Worm (Caenorhabditis elegans) whole organism, L2 larva: Measurements from ENCODE around the gene K09F6.11.

Experiments
- C34F6.9 ChIP-seq: fragments of 150-350 bp; optimal IDR thresholded peaks from 2 replicates; lab custom pipeline; 2014; ENCODE audit warnings: missing biosample characterization, missing genetic modification characterization
- F13H6.1 ChIP-seq: sonication (generic microtip); optimal IDR thresholded peaks from 2 replicates; lab custom pipeline; 2016; ENCODE audit warnings: missing genetic modification characterization, missing compliant biosample characterization
- R02D3.7 ChIP-seq: fragments of 150-350 bp; optimal IDR thresholded peaks from 2 replicates; lab custom pipeline; 2014; ENCODE audit warnings: missing biosample characterization, missing genetic modification characterization
- Y55F3AM.14 ChIP-seq: fragments of 200-800 bp; sonication (Bioruptor generic); optimal IDR thresholded peaks from 2 replicates; lab custom pipeline; 2018; ENCODE audit warnings: mild to moderate bottlenecking, missing genetic modification characterization, missing compliant biosample characterization
- ZK546.5 ChIP-seq: sonication (generic microtip); optimal IDR thresholded peaks from 2 replicates; lab custom pipeline; 2017; ENCODE audit warnings: missing biosample characterization, missing genetic modification characterization
- alr-1 ChIP-seq: fragments of 150-350 bp; optimal IDR thresholded peaks from 2 replicates; lab custom pipeline; 2014; ENCODE audit warnings: missing biosample characterization, missing genetic modification characterization
- aly-2 ChIP-seq: fragments of 150-350 bp; optimal IDR thresholded peaks from 2 replicates; lab custom pipeline; 2014; ENCODE audit warnings: missing biosample characterization, missing genetic modification characterization
- ama-1 ChIP-seq: fragments of 150-350 bp; optimal IDR thresholded peaks from 2 replicates; lab custom pipeline; 2018; ENCODE audit warnings: inconsistent platforms
- ceh-16 ChIP-seq: fragments of 150-350 bp; optimal IDR thresholded peaks from 2 replicates; lab custom pipeline; 2014; ENCODE audit warnings: missing biosample characterization, missing genetic modification characterization
- ceh-82 ChIP-seq: fragments of 150-350 bp; optimal IDR thresholded peaks from 2 replicates; lab custom pipeline; 2014; ENCODE audit warnings: missing biosample characterization, missing genetic modification characterization
- dmd-4 ChIP-seq: sonication (generic microtip); optimal IDR thresholded peaks from 2 replicates; lab custom pipeline; 2017; ENCODE audit warnings: missing biosample characterization, missing genetic modification characterization
- egl-27 ChIP-seq: sonication (generic microtip); optimal IDR thresholded peaks from 3 replicates; lab custom pipeline; 2017; ENCODE audit warnings: missing biosample characterization, missing genetic modification reagents, missing genetic modification characterization
- elt-1 ChIP-seq: fragments of 150-350 bp; optimal IDR thresholded peaks from 2 replicates; lab custom pipeline; 2014; ENCODE audit warnings: missing biosample characterization, missing genetic modification characterization
- elt-3 ChIP-seq: sonication (generic microtip); optimal IDR thresholded peaks from 2 replicates; lab custom pipeline; 2017; ENCODE audit warnings: missing biosample characterization, missing genetic modification characterization
- fos-1 ChIP-seq: fragments of 150-350 bp; optimal IDR thresholded peaks from 2 replicates; lab custom pipeline; 2014; ENCODE audit warnings: missing biosample characterization, missing genetic modification characterization
- gmeb-1 ChIP-seq: fragments of 150-350 bp; optimal IDR thresholded peaks from 2 replicates; lab custom pipeline; 2014; ENCODE audit warnings: missing biosample characterization, missing genetic modification characterization
- lin-13 ChIP-seq: fragments of 150-350 bp; optimal IDR thresholded peaks from 2 replicates; lab custom pipeline; 2014; ENCODE audit warnings: missing biosample characterization, missing genetic modification reagents, missing genetic modification characterization
- lin-39 ChIP-seq: fragments of 150-350 bp; optimal IDR thresholded peaks from 2 replicates; lab custom pipeline; 2014; ENCODE audit warnings: missing biosample characterization, missing genetic modification reagents, missing genetic modification characterization
- mdl-1 ChIP-seq, 2 experiments: fragments of 150-350 bp in 1 of 2; sonication (generic microtip) in 1 of 2; optimal IDR thresholded peaks; 2 replicates each; lab custom pipeline; 2017; ENCODE audit warnings: missing biosample characterization in 2 of 2, missing genetic modification characterization in 2 of 2
- nhr-10 ChIP-seq: sonication (generic microtip); optimal IDR thresholded peaks from 2 replicates; lab custom pipeline; 2017; ENCODE audit warnings: missing biosample characterization, missing genetic modification characterization
- nhr-11 ChIP-seq: fragments of 150-350 bp; optimal IDR thresholded peaks from 2 replicates; lab custom pipeline; 2014; ENCODE audit warnings: missing biosample characterization, missing genetic modification characterization
- nhr-12 ChIP-seq: fragments of 150-350 bp; optimal IDR thresholded peaks from 2 replicates; lab custom pipeline; 2014; ENCODE audit warnings: missing biosample characterization, missing genetic modification characterization
- nhr-129 ChIP-seq: fragments of 150-350 bp; optimal IDR thresholded peaks from 2 replicates; lab custom pipeline; 2014; ENCODE audit warnings: missing biosample characterization, missing genetic modification characterization
- nhr-21 ChIP-seq: fragments of 150-350 bp; optimal IDR thresholded peaks from 2 replicates; lab custom pipeline; 2014; ENCODE audit warnings: missing biosample characterization, missing genetic modification characterization
- nhr-23 ChIP-seq: fragments of 150-350 bp; optimal IDR thresholded peaks from 2 replicates; lab custom pipeline; 2014; ENCODE audit warnings: missing biosample characterization, missing genetic modification reagents, missing genetic modification characterization
- nhr-237 ChIP-seq: fragments of 150-350 bp; optimal IDR thresholded peaks from 2 replicates; lab custom pipeline; 2014; ENCODE audit warnings: missing biosample characterization, missing genetic modification characterization
- nhr-25 ChIP-seq: fragments of 150-350 bp; sonication (generic microtip); optimal IDR thresholded peaks from 3 replicates; lab custom pipeline; 2014; ENCODE audit warnings: missing biosample characterization, missing genetic modification characterization
- nhr-77 ChIP-seq: fragments of 150-350 bp; optimal IDR thresholded peaks from 2 replicates; lab custom pipeline; 2014; ENCODE audit warnings: missing biosample characterization, missing genetic modification characterization
- sem-4 ChIP-seq: fragments of 150-350 bp; optimal IDR thresholded peaks from 2 replicates; lab custom pipeline; 2014; ENCODE audit warnings: missing biosample characterization, missing genetic modification reagents, missing genetic modification characterization
- skn-1 ChIP-seq: sonication (generic microtip); optimal IDR thresholded peaks from 2 replicates; lab custom pipeline; 2017; ENCODE audit warnings: missing biosample characterization, missing genetic modification characterization
- sma-3 ChIP-seq: sonication (generic microtip); optimal IDR thresholded peaks from 2 replicates; lab custom pipeline; 2016; ENCODE audit warnings: missing genetic modification reagents, missing genetic modification characterization, missing compliant biosample characterization
- unc-39 ChIP-seq: fragments of 150-350 bp; optimal IDR thresholded peaks from 2 replicates; lab custom pipeline; 2014; ENCODE audit warnings: missing biosample characterization, missing genetic modification characterization
- unc-55 ChIP-seq: fragments of 150-350 bp; sonication (generic microtip); optimal IDR thresholded peaks from 3 replicates; lab custom pipeline; 2014; ENCODE audit warnings: missing biosample characterization, missing genetic modification reagents, missing genetic modification characterization
- zag-1 ChIP-seq: fragments of 150-350 bp; optimal IDR thresholded peaks from 2 replicates; lab custom pipeline; 2014; ENCODE audit warnings: missing biosample characterization, missing genetic modification characterization
- ztf-11 ChIP-seq: sonication (generic microtip); optimal IDR thresholded peaks from 2 replicates; lab custom pipeline; 2017; ENCODE audit warnings: missing biosample characterization, missing genetic modification characterization
- ztf-4 ChIP-seq: fragments of 150-350 bp; optimal IDR thresholded peaks from 2 replicates; lab custom pipeline; 2014; ENCODE audit warnings: missing biosample characterization, missing genetic modification characterization

K09F6.11 gene

DNA sequence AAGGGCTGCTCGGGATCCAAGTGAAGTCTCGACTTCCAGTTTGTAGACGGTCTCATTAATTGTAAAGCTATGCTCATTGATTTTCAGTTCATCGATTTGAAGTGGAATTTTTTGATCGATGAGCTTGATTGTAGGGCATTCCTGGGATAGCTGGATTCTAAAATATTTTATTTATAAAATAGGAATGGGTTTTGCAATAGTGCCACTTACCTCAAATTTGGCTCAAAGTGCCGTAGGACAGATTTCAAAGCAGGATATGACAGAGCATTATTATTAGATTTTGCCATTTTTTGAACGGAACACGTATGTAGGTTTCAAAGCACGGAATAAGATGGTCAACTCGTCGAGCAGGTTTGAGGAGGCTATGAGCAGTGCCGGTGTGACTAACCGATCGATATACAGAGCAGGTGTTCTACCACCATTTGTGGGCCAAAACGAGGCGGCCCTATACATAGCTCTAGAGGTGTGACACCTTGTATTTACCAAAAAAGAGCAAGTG lies 15.9 kb downstream of the K09F6.11 start, which contains the start of gene fbxc-25:
TSS of gene fbxc-25 (minus strand) at position 449 of the 499 bp plus-strand sequence.
- TF ChIP-seq lin-39 (tag; lab: Kevin White, UChicago) = no peak
- no peak for TF ChIP-seq elt-1
- no peak for TF ChIP-seq R02D3.7 (tag; lab: Kevin White, UChicago)
- no peak for TF ChIP-seq egl-27
- no peak for TF ChIP-seq gmeb-1 (tag; lab: Kevin White, UChicago)
- TF ChIP-seq nhr-77 = no peak

DNA sequence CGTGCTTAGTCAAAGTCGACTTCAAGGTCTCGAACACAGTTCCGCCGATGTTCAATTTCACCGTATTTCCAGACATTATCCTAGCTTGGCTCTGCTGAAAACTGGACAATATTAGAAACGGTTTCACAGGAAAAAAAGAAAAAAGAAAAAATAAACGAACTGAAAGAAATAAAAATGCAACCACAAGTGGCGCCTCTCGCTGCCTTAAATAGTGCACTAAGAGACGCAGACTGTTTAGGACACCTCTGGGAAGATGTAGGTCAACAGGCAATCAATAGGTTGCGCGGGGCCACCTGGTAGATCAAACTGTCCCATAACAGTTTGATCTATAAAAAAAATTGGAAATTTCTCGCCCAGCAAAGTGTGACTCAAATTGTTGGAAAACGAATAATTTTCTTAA lies 18.8 kb downstream of the K09F6.11 start, which contains the start of gene B0281.4:
TSS of gene B0281.4 (minus strand) at position 101 of the 400 bp plus-strand sequence.
- TF ChIP-seq dmd-4 (no peak), unc-55 (GFP tag; lab: Kevin White, UChicago) (no peak), lin-13 (GFP tag; lab: Kevin White, UChicago) (no peak), ceh-82 (tag; lab: Kevin White, UChicago) (no peak)

DNA sequence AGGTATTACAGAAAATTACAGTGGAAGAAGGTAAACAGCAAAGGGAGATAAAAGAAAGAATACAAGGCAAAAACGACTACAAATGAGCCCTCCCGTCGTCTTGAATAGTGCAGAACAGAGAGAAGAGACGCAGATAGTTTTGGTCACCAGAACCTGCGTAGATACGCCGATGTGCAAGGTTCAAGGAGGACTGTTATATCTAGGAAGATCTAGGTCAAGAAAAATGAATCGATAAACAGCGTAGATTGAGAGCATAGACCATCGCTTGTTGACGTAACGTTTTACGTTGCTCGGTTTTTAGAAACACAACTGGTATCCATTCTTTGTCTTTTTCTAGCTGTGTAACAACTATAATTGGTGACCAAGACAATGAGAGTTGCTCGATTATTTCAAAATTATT lies 20.9 kb downstream of the K09F6.11 start, which contains the start of gene B0281.5:
TSS of gene B0281.5 (minus strand) at position 101 of the 400 bp plus-strand sequence.
- TF ChIP-seq Y55F3AM.14 = no peak
- no peak for TF ChIP-seq unc-55 (GFP tag; lab: Kevin White, UChicago)
- no peak for TF ChIP-seq ZK546.5
- no peak for TF ChIP-seq ztf-11 (tag; lab: Kevin White, UChicago)
- TF ChIP-seq, all 48 proteins: peak for 0

DNA sequence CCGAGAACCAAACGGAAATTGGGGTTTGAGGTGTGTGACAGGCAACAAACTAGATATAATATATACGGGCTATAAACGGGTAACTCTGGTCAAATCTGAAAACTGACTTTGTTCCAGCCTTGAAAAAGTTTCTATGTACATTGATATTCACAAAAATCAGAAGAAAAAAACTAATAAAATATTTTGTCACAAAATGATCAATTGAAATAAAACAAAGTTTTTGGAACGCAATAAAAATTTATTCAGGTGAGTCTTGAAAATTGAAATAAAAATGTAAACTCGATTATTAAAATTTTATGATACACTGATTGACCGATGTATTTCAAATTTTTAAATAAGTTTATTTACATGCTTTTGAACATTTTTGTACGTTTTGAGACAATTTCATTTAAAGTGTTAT lies 22.4 kb downstream of the K09F6.11 start, which contains the start of gene B0281.6:
TSS of gene B0281.6 (minus strand) at position 101 of the 400 bp plus-strand sequence.
- TF ChIP-seq sem-4 (tag; lab: Kevin White, UChicago) = no peak
- TF ChIP-seq ama-1 (lab: Kevin White, UChicago) = no peak
- TF ChIP-seq Y55F3AM.14 = no peak

DNA sequence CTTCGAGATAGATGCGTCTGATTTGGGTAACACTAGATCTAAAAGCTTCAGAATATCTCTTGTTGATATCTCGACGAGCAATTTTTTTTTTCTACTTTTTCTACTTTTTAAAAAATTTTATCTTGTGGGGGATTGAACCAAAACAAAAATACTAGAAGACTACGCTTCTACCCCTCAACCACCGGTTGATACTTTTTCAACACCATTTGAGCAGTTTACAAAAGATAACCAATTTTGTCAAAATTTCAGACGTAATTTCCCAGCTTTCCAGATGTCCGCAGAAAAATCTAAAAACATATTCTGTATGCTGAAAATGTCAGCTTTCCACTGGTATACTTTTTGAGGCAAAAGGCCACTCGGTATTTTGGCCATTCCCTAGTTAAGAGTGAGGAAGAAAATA lies 24.6 kb downstream of the K09F6.11 start:
- TF ChIP-seq elt-1 (no peak), R02D3.7 (tag; lab: Kevin White, UChicago) (no peak), C34F6.9 (no peak), zag-1 (tag; lab: Kevin White, UChicago) (no peak), F13H6.1 (no peak), ztf-11 (tag; lab: Kevin White, UChicago) (no peak), skn-1 (tag; lab: Kevin White, UChicago) (no peak), nhr-21 (tag; lab: Kevin White, UChicago) (no peak), aly-2 (tag; lab: Kevin White, UChicago) (no peak), nhr-12 (tag; lab: Kevin White, UChicago) (no peak), nhr-23 (tag; lab: Kevin White, UChicago) (no peak), sma-3 (GFP tag; lab: Kevin White, UChicago) (no peak), egl-27 (no peak), alr-1 (no peak), nhr-11 (tag; lab: Kevin White, UChicago) (no peak), ztf-4 (tag; lab: Kevin White, UChicago) (no peak), nhr-237 (tag; lab: Kevin White, UChicago) (no peak), unc-55 (GFP tag; lab: Kevin White, UChicago) (no peak), lin-39 (tag; lab: Kevin White, UChicago) (no peak), nhr-129 (tag; lab: Kevin White, UChicago) (no peak)

DNA sequence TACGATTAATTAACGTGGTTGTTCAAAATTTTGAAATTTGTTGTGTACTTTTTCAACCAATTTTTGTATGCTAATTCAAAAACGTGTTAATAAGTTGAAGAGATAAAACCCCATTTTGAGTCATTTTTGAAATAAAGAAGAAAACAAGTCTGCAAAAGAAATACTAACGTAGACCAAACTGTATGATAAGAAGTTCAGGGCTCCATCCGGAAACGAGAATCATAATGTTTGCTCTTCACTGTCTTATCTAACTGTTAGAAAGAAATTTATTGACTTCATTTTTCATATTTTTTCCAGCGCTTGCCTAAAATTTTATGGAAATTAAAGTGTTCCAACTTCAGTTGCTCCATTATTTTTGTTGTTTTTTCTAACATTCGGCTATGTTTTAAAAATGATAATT lies 25.6 kb downstream of the K09F6.11 start:
- TF ChIP-seq lin-39 (tag; lab: Kevin White, UChicago) = no peak
- TF ChIP-seq fos-1 (tag; lab: Kevin White, UChicago) = peak; percentile 62

DNA sequence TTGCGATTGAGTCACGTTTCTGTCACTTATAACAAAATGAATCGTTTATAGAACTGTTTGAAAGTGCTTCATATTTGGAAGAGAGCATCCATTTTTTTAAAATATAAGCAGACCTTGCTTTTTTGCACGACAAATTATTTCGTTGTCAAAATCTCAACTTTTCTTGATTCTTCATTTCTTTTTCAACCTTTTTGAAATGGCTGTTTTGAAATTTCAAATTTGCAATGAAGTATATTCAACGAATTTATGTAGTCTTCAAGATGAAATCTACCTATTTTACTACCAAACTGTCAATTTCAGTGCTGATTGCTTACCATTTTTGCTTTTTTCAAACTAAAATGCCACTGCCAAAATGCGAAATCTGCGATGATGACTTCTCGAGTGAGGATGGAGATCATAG lies 26.8 kb downstream of the K09F6.11 start, which contains the start of gene B0281.3:
TSS of gene B0281.3 (plus strand) at position 301 of the 400 bp plus-strand sequence.
- no peak for TF ChIP-seq aly-2 (tag; lab: Kevin White, UChicago)
- TF ChIP-seq ZK546.5 = no peak
- TF ChIP-seq ceh-16 (tag; lab: Kevin White, UChicago) = no peak
- no peak for TF ChIP-seq dmd-4
- no peak for TF ChIP-seq nhr-12 (tag; lab: Kevin White, UChicago)
- no peak for TF ChIP-seq Y55F3AM.14
- no peak for TF ChIP-seq egl-27
- no peak for TF ChIP-seq mdl-1 (tag; optimal IDR thresholded peaks at IDR 0.05; lab: Kevin White, UChicago)
- no peak for TF ChIP-seq unc-39
- TF ChIP-seq nhr-10 (tag; lab: Kevin White, UChicago) = no peak
- no peak for TF ChIP-seq gmeb-1 (tag; lab: Kevin White, UChicago)
- no peak for TF ChIP-seq nhr-25 (tag; lab: Kevin White, UChicago)
- TF ChIP-seq elt-3 (tag; lab: Kevin White, UChicago) = no peak
- no peak for TF ChIP-seq lin-13 (GFP tag; lab: Kevin White, UChicago)
- no peak for TF ChIP-seq zag-1 (tag; lab: Kevin White, UChicago)
- no peak for TF ChIP-seq sma-3 (GFP tag; lab: Kevin White, UChicago)
- TF ChIP-seq, all 48 proteins: peak for 0
